Worm (Caenorhabditis elegans) whole organism, L4/young adult: ENCODE measurements around the gene pgl-1.

Experiments
- W03F9.2 ChIP-seq: fragments of 150-350 bp; optimal IDR thresholded peaks from 2 replicates; lab custom pipeline; 2014; ENCODE audit warnings: missing biosample characterization, missing genetic modification characterization
- dao-5 ChIP-seq: sonication (generic microtip); optimal IDR thresholded peaks from 2 replicates; lab custom pipeline; 2016; ENCODE audit warnings: missing genotype, missing genetic modification characterization, moderate library complexity, missing compliant biosample characterization
- him-1 ChIP-seq: sonication (generic microtip); optimal IDR thresholded peaks from 2 replicates; lab custom pipeline; 2016; ENCODE audit warnings: missing genotype, missing genetic modification reagents, missing genetic modification characterization, missing compliant biosample characterization

- no peak for TF ChIP-seq dao-5 (tag; lab: Kevin White, UChicago)
- no peak for TF ChIP-seq him-1 (tag; lab: Kevin White, UChicago)
- TF ChIP-seq W03F9.2 (tag; lab: Kevin White, UChicago) = no peak
Measured at ce11 chrIV:6997918-6998317, 20.8 kb upstream of the pgl-1 start.
